Fruit fly (Drosophila melanogaster) S2 (cell line): ENCODE measurements around the gene Rcc1.

Source experiments
- CG8478 ChIP-seq: fragments of >200 bp; optimal IDR thresholded peaks from 2 replicates; lab custom pipeline; 2018
- CTCF ChIP-seq, 2 experiments: fragments of >200 bp; optimal IDR thresholded peaks; 2 replicates each; lab custom pipeline; 2018

dm6 chr3L:5976121-5976906 lies 43.7 kb upstream of the Rcc1 start:
- TF ChIP-seq CTCF (optimal IDR thresholded peaks at IDR 0.05; lab: Kevin White, UChicago) (no peak), CG8478 (lab: Kevin White, UChicago) (no peak)
